Fruit fly (Drosophila melanogaster) whole organism, embryonic: ENCODE measurements around the gene Acp76A.
A peak's percentile ranks its signal among the peaks of the same experiment; 100 is the strongest.

ENCODE experiments used
- CG1024 ChIP-seq: fragments of 200-800 bp; sonication (Bioruptor generic); IDR thresholded peaks from 2 replicates; pipeline ENCODE4 v1.3.6; 2022; ENCODE audit warnings: missing biosample characterization, missing genetic modification characterization
- CG11398 ChIP-seq: fragments of 200-800 bp; sonication (Bioruptor generic); optimal IDR thresholded peaks from 2 replicates; lab custom pipeline; 2016; ENCODE audit warnings: missing biosample characterization, missing genetic modification characterization
- CG11456 ChIP-seq: fragments of 200-800 bp; sonication (Bioruptor generic); IDR thresholded peaks from 3 replicates; pipeline ENCODE4 v1.3.6; 2022; ENCODE audit warnings: missing biosample characterization, missing genetic modification characterization
- CG11504 ChIP-seq: fragments of 200-800 bp; sonication (Bioruptor generic); optimal IDR thresholded peaks from 3 replicates; lab custom pipeline; 2019; ENCODE audit warnings: missing biosample characterization, mild to moderate bottlenecking, missing genetic modification characterization, moderate library complexity
- CG12299 ChIP-seq: fragments of 200-800 bp; sonication (Bioruptor generic); optimal IDR thresholded peaks from 2 replicates; lab custom pipeline; 2018; ENCODE audit warnings: missing biosample characterization, mild to moderate bottlenecking, missing genetic modification characterization
- CG1603 ChIP-seq: fragments of 200-800 bp; sonication (Bioruptor generic); optimal IDR thresholded peaks from 2 replicates; lab custom pipeline; 2019; ENCODE audit warnings: missing biosample characterization, mild to moderate bottlenecking, missing genetic modification characterization, moderate library complexity
- CG18011 ChIP-seq: fragments of 200-800 bp; sonication (Bioruptor generic); optimal IDR thresholded peaks from 2 replicates; lab custom pipeline; 2017; ENCODE audit warnings: missing biosample characterization, missing genetic modification characterization, mild to moderate bottlenecking, moderate library complexity, missing genotype
- CG18476 ChIP-seq: fragments of 200-800 bp; sonication (Bioruptor generic); optimal IDR thresholded peaks from 2 replicates; lab custom pipeline; 2016; ENCODE audit warnings: missing biosample characterization, mild to moderate bottlenecking, missing genetic modification characterization
- CG2116 ChIP-seq: fragments of 200-800 bp; sonication (Bioruptor generic); optimal IDR thresholded peaks from 3 replicates; lab custom pipeline; 2018; ENCODE audit warnings: missing biosample characterization, mild to moderate bottlenecking, missing genetic modification characterization
- CG2199 ChIP-seq: fragments of 200-800 bp; sonication (Bioruptor generic); IDR thresholded peaks from 3 replicates; pipeline ENCODE4 v1.3.6; 2022; ENCODE audit warnings: missing biosample characterization, missing genetic modification characterization
- CG4707 ChIP-seq: fragments of 200-800 bp; sonication (Bioruptor generic); optimal IDR thresholded peaks from 2 replicates; lab custom pipeline; 2018; ENCODE audit warnings: missing biosample characterization, mild to moderate bottlenecking, missing genetic modification characterization, moderate library complexity
- CG5180 ChIP-seq: fragments of 200-800 bp; sonication (Bioruptor generic); optimal IDR thresholded peaks from 3 replicates; lab custom pipeline; 2017; ENCODE audit warnings: missing biosample characterization, missing genetic modification characterization, mild to moderate bottlenecking, moderate library complexity, missing genetic modification reagents
- Dip2 ChIP-seq: fragments of 200-800 bp; sonication (Bioruptor generic); IDR thresholded peaks from 2 replicates; pipeline ENCODE4 v1.3.6; 2022; ENCODE audit warnings: missing biosample characterization, missing genetic modification characterization
- Dip3 ChIP-seq: fragments of 200-800 bp; sonication (Bioruptor generic); optimal IDR thresholded peaks from 3 replicates; lab custom pipeline; 2016; ENCODE audit warnings: missing biosample characterization, missing genetic modification characterization
- Dll ChIP-seq: fragments of 200-800 bp; sonication (Bioruptor generic); IDR thresholded peaks from 4 replicates; pipeline ENCODE4 v1.3.6; 2022; ENCODE audit warnings: missing biosample characterization, missing genetic modification characterization; ENCODE audit not compliant: partially characterized antibody
- Elba2 ChIP-seq: fragments of 200-800 bp; sonication (Bioruptor generic); optimal IDR thresholded peaks from 3 replicates; lab custom pipeline; 2016; ENCODE audit warnings: missing biosample characterization, missing genetic modification characterization
- Ets65A ChIP-seq: fragments of 200-800 bp; sonication (Bioruptor generic); peaks from one replicate; lab custom pipeline; 2016; ENCODE audit warnings: missing biosample characterization, missing genetic modification characterization
- Fer3 ChIP-seq: fragments of 200-800 bp; sonication (Bioruptor generic); optimal IDR thresholded peaks from 2 replicates; lab custom pipeline; 2018; ENCODE audit warnings: missing biosample characterization, mild to moderate bottlenecking, missing genetic modification characterization, moderate library complexity
- HLH4C ChIP-seq: fragments of 200-800 bp; sonication (Bioruptor generic); IDR thresholded peaks from 3 replicates; pipeline ENCODE4 v1.3.6; 2022; ENCODE audit warnings: missing biosample characterization, missing genetic modification characterization; ENCODE audit not compliant: partially characterized antibody
- Hand ChIP-seq: fragments of 200-800 bp; sonication (Bioruptor generic); optimal IDR thresholded peaks from 2 replicates; lab custom pipeline; 2017; ENCODE audit warnings: mild to moderate bottlenecking, missing biosample characterization, missing genetic modification reagents, missing genetic modification characterization
- Hmx ChIP-seq: fragments of 200-800 bp; sonication (Bioruptor generic); optimal IDR thresholded peaks from 2 replicates; lab custom pipeline; 2016; ENCODE audit warnings: missing biosample characterization, missing genetic modification characterization
- Hsf ChIP-seq: fragments of 200-800 bp; sonication (Bioruptor generic); optimal IDR thresholded peaks from 3 replicates; lab custom pipeline; 2016; ENCODE audit warnings: missing biosample characterization, missing genetic modification characterization
- Oaz ChIP-seq: fragments of 200-800 bp; sonication (Bioruptor generic); IDR thresholded peaks from 2 replicates; pipeline ENCODE4 v1.3.6; 2022; ENCODE audit warnings: missing biosample characterization, missing genetic modification characterization
- Six4 ChIP-seq: fragments of 200-800 bp; sonication (Bioruptor generic); optimal IDR thresholded peaks from 2 replicates; lab custom pipeline; 2016; ENCODE audit warnings: missing biosample characterization, missing genetic modification characterization
- Trl ChIP-seq, 3 experiments: fragments of >200 bp in 2 of 3; fragments of 200-800 bp in 1 of 3; sonication (Bioruptor generic) in 1 of 3; optimal IDR thresholded peaks; 2 replicates in 1 of 3; 3 replicates in 2 of 3; lab custom pipeline; 2016 to 2017; ENCODE audit warnings: missing biosample characterization in 1 of 3, missing genetic modification characterization in 1 of 3
- Vsx1 ChIP-seq: fragments of 200-800 bp; sonication (Bioruptor generic); optimal IDR thresholded peaks from 2 replicates; lab custom pipeline; 2017; ENCODE audit warnings: missing biosample characterization, mild to moderate bottlenecking, missing genetic modification characterization, missing genetic modification reagents
- YL-1 ChIP-seq: fragments of 200-800 bp; sonication (Bioruptor generic); optimal IDR thresholded peaks from 3 replicates; lab custom pipeline; 2017; ENCODE audit warnings: missing biosample characterization, mild to moderate bottlenecking, missing genetic modification characterization
- ab ChIP-seq: fragments of 200-800 bp; sonication (Bioruptor generic); optimal IDR thresholded peaks from 2 replicates; lab custom pipeline; 2016; ENCODE audit warnings: missing biosample characterization, missing genetic modification characterization
- amos ChIP-seq: fragments of 200-800 bp; sonication (Bioruptor generic); IDR thresholded peaks from 2 replicates; pipeline ENCODE4 v1.3.6; 2022; ENCODE audit warnings: missing biosample characterization, missing genetic modification characterization; ENCODE audit not compliant: partially characterized antibody
- bbx ChIP-seq: fragments of 200-800 bp; sonication (Bioruptor generic); IDR thresholded peaks from 2 replicates; pipeline ENCODE4 v1.3.6; 2022; ENCODE audit warnings: missing biosample characterization, missing genetic modification characterization; ENCODE audit not compliant: partially characterized antibody
- caup ChIP-seq: fragments of 200-800 bp; sonication (Bioruptor generic); optimal IDR thresholded peaks from 3 replicates; lab custom pipeline; 2017; ENCODE audit warnings: missing biosample characterization, mild to moderate bottlenecking, missing genetic modification characterization, moderate library complexity; ENCODE audit not compliant: severe bottlenecking
- cwo ChIP-seq: fragments of 200-800 bp; sonication (Bioruptor generic); optimal IDR thresholded peaks from 3 replicates; lab custom pipeline; 2017; ENCODE audit warnings: missing biosample characterization, missing genetic modification characterization, mild to moderate bottlenecking, moderate library complexity, missing genetic modification reagents
- dmrt11E ChIP-seq: fragments of 200-800 bp; sonication (Bioruptor generic); optimal IDR thresholded peaks from 3 replicates; lab custom pipeline; 2018; ENCODE audit warnings: missing biosample characterization, mild to moderate bottlenecking, missing genetic modification characterization, moderate library complexity
- eyg ChIP-seq: fragments of 200-800 bp; sonication (Bioruptor generic); optimal IDR thresholded peaks from 3 replicates; lab custom pipeline; 2016; ENCODE audit warnings: missing biosample characterization, missing genetic modification characterization
- fd102C ChIP-seq: fragments of 200-800 bp; sonication (Bioruptor generic); optimal IDR thresholded peaks from 2 replicates; lab custom pipeline; 2018; ENCODE audit warnings: missing biosample characterization, mild to moderate bottlenecking, missing genetic modification characterization, moderate library complexity
- fd3F ChIP-seq: fragments of 200-800 bp; sonication (Bioruptor generic); optimal IDR thresholded peaks from 2 replicates; lab custom pipeline; 2018; ENCODE audit warnings: missing biosample characterization, mild to moderate bottlenecking, missing genetic modification characterization, moderate library complexity
- grau ChIP-seq: fragments of 200-800 bp; optimal IDR thresholded peaks from 3 replicates; lab custom pipeline; 2019; ENCODE audit warnings: missing biosample characterization, mild to moderate bottlenecking, missing genetic modification characterization, moderate library complexity
- gt ChIP-seq: fragments of 200-800 bp; sonication (Bioruptor generic); IDR thresholded peaks from 2 replicates; pipeline ENCODE4 v1.3.6; 2022; ENCODE audit warnings: missing biosample characterization, missing genetic modification characterization
- her ChIP-seq: fragments of 200-800 bp; sonication (Bioruptor generic); optimal IDR thresholded peaks from 2 replicates; lab custom pipeline; 2016; ENCODE audit warnings: missing biosample characterization, missing genetic modification characterization
- klu ChIP-seq: fragments of 200-800 bp; sonication (Bioruptor generic); IDR thresholded peaks from 2 replicates; pipeline ENCODE4 v1.3.6; 2022; ENCODE audit warnings: missing biosample characterization, missing genetic modification characterization
- lab ChIP-seq: fragments of 200-800 bp; sonication (Bioruptor generic); optimal IDR thresholded peaks from 3 replicates; lab custom pipeline; 2017; ENCODE audit warnings: missing biosample characterization, missing genetic modification characterization, mild to moderate bottlenecking, moderate library complexity, missing genetic modification reagents
- maf-S ChIP-seq: fragments of 200-800 bp; sonication (Bioruptor generic); optimal IDR thresholded peaks from 2 replicates; lab custom pipeline; 2016; ENCODE audit warnings: missing biosample characterization, missing genetic modification characterization
- peb ChIP-seq: fragments of 200-800 bp; sonication (Bioruptor generic); IDR thresholded peaks from 2 replicates; pipeline ENCODE4 v1.3.6; 2022; ENCODE audit warnings: missing biosample characterization, missing genetic modification characterization
- prd ChIP-seq, 3 experiments: fragments of >200 bp in 2 of 3; fragments of 200-800 bp in 1 of 3; sonication (Bioruptor generic) in 1 of 3; optimal IDR thresholded peaks in 2 of 3; IDR thresholded peaks in 1 of 3; 2 replicates in 2 of 3; 3 replicates in 1 of 3; pipeline versions ENCODE4 v1.3.6 to Lab custom; 2017 to 2022; ENCODE audit warnings: missing biosample characterization in 1 of 3, missing genetic modification characterization in 1 of 3
- row ChIP-seq: fragments of 200-800 bp; sonication (Bioruptor generic); IDR thresholded peaks from 3 replicates; pipeline ENCODE4 v1.3.6; 2022; ENCODE audit warnings: missing biosample characterization, missing genetic modification characterization
- sens ChIP-seq: fragments of 200-800 bp; sonication (Bioruptor generic); peaks from one replicate; lab custom pipeline; 2016; ENCODE audit warnings: missing biosample characterization, missing genetic modification characterization
- slbo ChIP-seq: fragments of 200-800 bp; sonication (Bioruptor generic); IDR thresholded peaks from 2 replicates; pipeline ENCODE4 v1.3.6; 2022; ENCODE audit warnings: missing biosample characterization, missing genetic modification characterization
- sna ChIP-seq: fragments of 200-800 bp; sonication (Bioruptor generic); IDR thresholded peaks from 2 replicates; pipeline ENCODE4 v1.3.6; 2022; ENCODE audit warnings: missing biosample characterization, missing genetic modification characterization; ENCODE audit not compliant: partially characterized antibody
- sr ChIP-seq: fragments of 200-800 bp; sonication (Bioruptor generic); IDR thresholded peaks from 3 replicates; pipeline ENCODE4 v1.3.6; 2022; ENCODE audit warnings: missing biosample characterization, missing genetic modification characterization

Gene Acp76A

dm6 chr3L:19097665-19098082, 45.8 kb upstream of the Acp76A start, which contains the start of the genes Naxd and CG14079 (continued):
- peak; percentile 46 for TF ChIP-seq CG2116
- TF ChIP-seq sna (GFP tag; lab: Robert Waterston, UW), result no peak
- TF ChIP-seq klu (GFP tag; lab: Robert Waterston, UW), result peak; percentile 31; the same call in 1 of the 2 replicates
- no peak for TF ChIP-seq maf-S (GFP tag; lab: Kevin White, UChicago)
- no peak for TF ChIP-seq CG11398 (GFP tag; lab: Kevin White, UChicago)
- no peak for TF ChIP-seq CG4707 (GFP tag; lab: Kevin White, UChicago)
- peak; percentile 67 for TF ChIP-seq fd3F (GFP tag; lab: Kevin White, UChicago)
- no peak for TF ChIP-seq Elba2
- no peak for TF ChIP-seq HLH4C
- TF ChIP-seq row (GFP tag; lab: Robert Waterston, UW), result peak; percentile 92
- TF ChIP-seq Trl (optimal IDR thresholded peaks at IDR 0.05; lab: Kevin White, UChicago), result no peak
- peak; percentile 26 for TF ChIP-seq Trl (GFP tag; optimal IDR thresholded peaks at IDR 0.05; lab: Kevin White, UChicago)
- TF ChIP-seq fd102C (GFP tag; lab: Kevin White, UChicago), result no peak
- no peak for TF ChIP-seq Dip2 (GFP tag; lab: Robert Waterston, UW)
- TF ChIP-seq CG1024 (GFP tag; lab: Robert Waterston, UW), result no peak
- TF ChIP-seq peb, result peak; percentile 39; the same call in 1 of the 2 replicates
- TF ChIP-seq CG1603, result peak; percentile 8
- TF ChIP-seq caup (GFP tag; lab: Kevin White, UChicago), result peak; percentile 23
- TF ChIP-seq YL-1 (GFP tag; lab: Kevin White, UChicago), result no peak
- TF ChIP-seq Hsf (GFP tag; lab: Kevin White, UChicago), result peak; percentile 42
- no peak; the same call in 1 of the 2 replicates for TF ChIP-seq amos (GFP tag; lab: Robert Waterston, UW)
- no peak for TF ChIP-seq CG18476 (GFP tag; lab: Kevin White, UChicago)
- no peak for TF ChIP-seq her (GFP tag; lab: Kevin White, UChicago)
- TF ChIP-seq Six4 (GFP tag; lab: Kevin White, UChicago), result peak; percentile 17
- TF ChIP-seq Vsx1 (GFP tag; lab: Kevin White, UChicago), result no peak
- TF ChIP-seq bbx (GFP tag; lab: Robert Waterston, UW), result no peak
- peak; percentile 90 for TF ChIP-seq Ets65A (GFP tag; lab: Kevin White, UChicago)
- 0 out of 2 replicates have a peak, but pooled peaks have one; percentile 10 for TF ChIP-seq gt (GFP tag; lab: Robert Waterston, UW)
- no peak for TF ChIP-seq Hmx (GFP tag; lab: Kevin White, UChicago)
- no peak for TF ChIP-seq cwo (GFP tag; lab: Kevin White, UChicago)
- peak; percentile 60 for TF ChIP-seq Oaz (GFP tag; lab: Robert Waterston, UW)
- no peak for TF ChIP-seq eyg (GFP tag; lab: Kevin White, UChicago)
- no peak for TF ChIP-seq CG2199 (GFP tag; lab: Robert Waterston, UW)
- TF ChIP-seq Fer3 (tag; lab: Kevin White, UChicago), result peak; percentile 40
- TF ChIP-seq lab (GFP tag; lab: Kevin White, UChicago), result no peak
- peak; percentile 65 for TF ChIP-seq CG11504 (tag; lab: Kevin White, UChicago)
- peak; percentile 28 for TF ChIP-seq CG18011 (GFP tag; lab: Kevin White, UChicago)
- TF ChIP-seq sr (GFP tag; lab: Robert Waterston, UW), result no peak
- peak; percentile 78 for TF ChIP-seq grau (tag; lab: Kevin White, UChicago)
- TF ChIP-seq Dll (GFP tag; lab: Robert Waterston, UW), result peak; percentile 39; the same call in 1 of the 4 replicates
- TF ChIP-seq CG5180 (GFP tag; lab: Kevin White, UChicago), result no peak
- no peak for TF ChIP-seq prd (optimal IDR thresholded peaks at IDR 0.05; lab: Kevin White, UChicago)
- peak; percentile 79 for TF ChIP-seq prd (GFP tag; IDR thresholded peaks at IDR 0.05; lab: Robert Waterston, UW)
- no peak for TF ChIP-seq Hand (GFP tag; lab: Kevin White, UChicago)
- peak; percentile 73; the same call in 2 of the 3 replicates for TF ChIP-seq CG11456 (GFP tag; lab: Robert Waterston, UW)
- peak; percentile 87 for TF ChIP-seq slbo (GFP tag; lab: Robert Waterston, UW)
- TF ChIP-seq Dip3, result peak; percentile 27
- peak; percentile 79 for TF ChIP-seq sens (GFP tag; lab: Kevin White, UChicago)
- TF ChIP-seq ab, result no peak
- TF ChIP-seq dmrt11E (tag; lab: Kevin White, UChicago), result peak; percentile 55
- peak; percentile 47 for TF ChIP-seq CG12299 (tag; lab: Kevin White, UChicago)
